Worm (Caenorhabditis elegans): ENCODE measurements around the gene trr-1.

Gene trr-1

DNA sequence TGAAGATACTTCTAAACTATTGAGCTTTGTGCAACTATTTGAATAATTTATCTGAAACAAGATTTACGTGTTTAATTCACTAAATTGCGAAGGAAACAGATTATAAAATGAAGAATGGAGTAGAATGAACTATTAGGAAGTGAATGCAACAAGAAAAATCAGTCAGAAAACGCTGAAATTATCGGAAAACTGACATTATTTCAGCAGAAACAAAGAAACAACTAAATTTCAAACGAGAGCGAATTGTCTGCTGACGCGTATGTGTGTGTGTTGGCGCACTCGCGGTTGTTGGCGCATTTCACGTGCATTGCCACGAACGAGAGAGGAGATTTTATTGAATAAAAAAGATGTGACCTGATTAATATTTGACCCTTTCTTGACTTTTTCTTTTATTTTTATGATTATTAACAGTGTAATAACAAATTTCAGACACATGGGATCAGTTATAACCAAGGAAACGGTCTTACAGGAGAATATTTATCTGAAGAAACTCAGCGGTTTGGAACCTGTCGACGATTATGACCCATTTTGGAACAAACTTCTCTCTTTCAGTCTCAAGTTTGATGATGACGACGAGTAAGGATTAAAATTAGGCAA is at the start of gene trr-1, which contains the start of gene C47D12.2:
Gene trr-1 (minus strand): TSS at position 51 of the 597 bp plus-strand sequence.
Gene C47D12.2 (plus strand): TSS at position 430 of the 597 bp plus-strand sequence.
- TF ChIP-seq pha-4 (tag; optimal IDR thresholded peaks at IDR 0.05) = peak; percentile 49
- TF ChIP-seq unc-120 (tag; optimal IDR thresholded peaks at IDR 0.05; ENCODE audit: poor library complexity, severe bottlenecking) = no peak
- no peak for TF ChIP-seq elt-3 (tag; optimal IDR thresholded peaks at IDR 0.05)
- no peak for TF ChIP-seq blmp-1 (tag; optimal IDR thresholded peaks at IDR 0.05)
- TF ChIP-seq ceh-83 (GFP tag; optimal IDR thresholded peaks at IDR 0.05) = no peak
- no peak for TF ChIP-seq cnd-1 (tag; optimal IDR thresholded peaks at IDR 0.05)
- no peak for TF ChIP-seq nhr-12 (tag; optimal IDR thresholded peaks at IDR 0.05)
- no peak for TF ChIP-seq bed-3 (GFP tag; optimal IDR thresholded peaks at IDR 0.05)
- TF ChIP-seq sem-2 (GFP tag; optimal IDR thresholded peaks at IDR 0.05) = no peak
- TF ChIP-seq ces-1 (GFP tag; optimal IDR thresholded peaks at IDR 0.05) = no peak
- TF ChIP-seq sptf-1 (tag; optimal IDR thresholded peaks at IDR 0.05) = no peak
- TF ChIP-seq mls-2 (tag; optimal IDR thresholded peaks at IDR 0.05) = no peak
- no peak for TF ChIP-seq flh-1 (GFP tag; optimal IDR thresholded peaks at IDR 0.05)
- peak; percentile 72 for TF ChIP-seq lin-13 (tag; optimal IDR thresholded peaks at IDR 0.05)
- TF ChIP-seq drap-1 (GFP tag; optimal IDR thresholded peaks at IDR 0.05) = no peak
- no peak for TF ChIP-seq unc-39 (tag; optimal IDR thresholded peaks at IDR 0.05)

- peak; percentile 85 for TF ChIP-seq ces-1 (GFP tag; optimal IDR thresholded peaks at IDR 0.05)
- peak; percentile 74 for TF ChIP-seq hlh-1 (tag; optimal IDR thresholded peaks at IDR 0.05)
- TF ChIP-seq unc-120 (tag; optimal IDR thresholded peaks at IDR 0.05; ENCODE audit: poor library complexity, severe bottlenecking) = peak; percentile 25
- no peak for TF ChIP-seq blmp-1 (tag; optimal IDR thresholded peaks at IDR 0.05)
Measured at ce11 chrII:11724362-11724761, 48.6 kb upstream of the trr-1 start.

DNA sequence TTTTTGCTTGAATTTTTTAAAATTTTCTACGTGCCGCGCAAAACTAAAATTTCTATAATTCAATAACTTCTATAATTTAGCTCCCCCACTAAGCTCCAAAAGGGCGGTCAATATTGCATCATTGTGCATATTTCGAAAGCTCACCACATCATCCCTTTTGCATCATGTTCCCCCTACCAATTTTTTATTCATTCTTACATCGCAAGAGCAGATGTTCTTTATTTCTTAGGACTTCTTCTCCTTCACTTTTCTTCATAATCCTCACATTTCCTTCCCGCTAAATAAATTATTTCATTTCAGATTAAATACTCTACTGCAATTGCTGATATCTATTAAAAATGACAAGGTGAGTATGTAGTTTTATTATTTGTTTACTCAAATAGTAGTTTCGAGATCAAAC is 48.2 kb upstream of the trr-1 start, which contains the start of gene ldh-1:
Gene ldh-1 (plus strand): TSS at position 301 of the 400 bp plus-strand sequence.
- no peak for TF ChIP-seq lin-13 (tag; optimal IDR thresholded peaks at IDR 0.05)
- no peak for TF ChIP-seq sem-2 (GFP tag; optimal IDR thresholded peaks at IDR 0.05)
- TF ChIP-seq cnd-1 (tag; optimal IDR thresholded peaks at IDR 0.05) = no peak
- TF ChIP-seq unc-120 (tag; optimal IDR thresholded peaks at IDR 0.05; ENCODE audit: poor library complexity, severe bottlenecking) = no peak
- TF ChIP-seq nhr-2 (tag; optimal IDR thresholded peaks at IDR 0.05) = no peak
- peak; percentile 37 for TF ChIP-seq ces-1 (GFP tag; optimal IDR thresholded peaks at IDR 0.05)
- no peak for TF ChIP-seq elt-1 (tag; optimal IDR thresholded peaks at IDR 0.05; ENCODE audit: borderline replicate concordance, insufficient read depth)

ce11 chrII:11722164-11722563 is 46.4 kb upstream of the trr-1 start:
- no peak for TF ChIP-seq unc-62 (GFP tag; optimal IDR thresholded peaks at IDR 0.05)
- TF ChIP-seq unc-39 (tag; optimal IDR thresholded peaks at IDR 0.05) = no peak
- no peak for TF ChIP-seq flh-1 (GFP tag; optimal IDR thresholded peaks at IDR 0.05)
- TF ChIP-seq mls-2 (tag; optimal IDR thresholded peaks at IDR 0.05) = no peak
- TF ChIP-seq zip-8 (tag; optimal IDR thresholded peaks at IDR 0.05) = no peak
- no peak for TF ChIP-seq ham-2 (GFP tag; optimal IDR thresholded peaks at IDR 0.05)
- TF ChIP-seq elt-1 (tag; optimal IDR thresholded peaks at IDR 0.05; ENCODE audit: borderline replicate concordance, insufficient read depth) = no peak
- TF ChIP-seq lin-32 (GFP tag; optimal IDR thresholded peaks at IDR 0.05) = no peak
- TF ChIP-seq drap-1 (GFP tag; optimal IDR thresholded peaks at IDR 0.05) = no peak
- no peak for TF ChIP-seq nhr-12 (tag; optimal IDR thresholded peaks at IDR 0.05)
- TF ChIP-seq sem-2 (GFP tag; optimal IDR thresholded peaks at IDR 0.05) = no peak
- no peak for TF ChIP-seq tbx-8 (GFP tag; optimal IDR thresholded peaks at IDR 0.05)
- no peak for TF ChIP-seq elt-3 (tag; optimal IDR thresholded peaks at IDR 0.05)
- TF ChIP-seq ces-1 (GFP tag; optimal IDR thresholded peaks at IDR 0.05) = no peak
- no peak for TF ChIP-seq bed-3 (GFP tag; optimal IDR thresholded peaks at IDR 0.05)
- TF ChIP-seq snpc-4 (tag; optimal IDR thresholded peaks at IDR 0.05) = no peak
- TF ChIP-seq hlh-1 (tag; optimal IDR thresholded peaks at IDR 0.05) = no peak
- TF ChIP-seq pha-4 (tag; optimal IDR thresholded peaks at IDR 0.05) = no peak
- TF ChIP-seq cnd-1 (tag; optimal IDR thresholded peaks at IDR 0.05) = no peak

DNA sequence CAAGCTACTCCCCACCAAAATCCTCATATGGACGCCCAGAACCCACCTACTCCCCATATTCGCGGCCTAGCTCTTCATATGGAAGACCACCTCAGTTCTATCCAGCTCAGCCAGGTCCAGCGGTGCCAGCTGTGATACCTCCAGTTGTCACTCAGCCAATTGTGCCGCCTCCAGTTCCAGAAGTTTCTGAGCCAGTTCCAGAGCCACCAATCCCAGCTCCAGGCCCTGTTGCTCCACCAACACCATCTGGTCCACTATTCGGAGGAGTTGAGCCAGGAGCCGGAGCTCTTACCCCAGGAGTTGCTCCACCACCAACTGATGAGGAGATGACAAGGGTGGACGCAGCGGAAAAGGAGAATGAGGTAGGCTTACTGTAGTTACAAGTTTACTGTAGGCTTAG is 45.9 kb upstream of the trr-1 start:
- TF ChIP-seq pha-4 (tag; optimal IDR thresholded peaks at IDR 0.05) (no peak), flh-1 (GFP tag; optimal IDR thresholded peaks at IDR 0.05) (no peak), elt-1 (tag; optimal IDR thresholded peaks at IDR 0.05; ENCODE audit: borderline replicate concordance, insufficient read depth) (no peak), hlh-1 (tag; optimal IDR thresholded peaks at IDR 0.05) (no peak), unc-62 (GFP tag; optimal IDR thresholded peaks at IDR 0.05) (no peak), blmp-1 (tag; optimal IDR thresholded peaks at IDR 0.05) (no peak), unc-39 (tag; optimal IDR thresholded peaks at IDR 0.05) (no peak), lin-13 (tag; optimal IDR thresholded peaks at IDR 0.05) (no peak), M03D4.4 (tag; optimal IDR thresholded peaks at IDR 0.05) (no peak), mab-5 (tag; optimal IDR thresholded peaks at IDR 0.05) (no peak), ces-1 (GFP tag; optimal IDR thresholded peaks at IDR 0.05) (no peak), cnd-1 (tag; optimal IDR thresholded peaks at IDR 0.05) (no peak), snpc-4 (tag; optimal IDR thresholded peaks at IDR 0.05) (no peak), tbx-8 (GFP tag; optimal IDR thresholded peaks at IDR 0.05) (no peak), ceh-83 (GFP tag; optimal IDR thresholded peaks at IDR 0.05) (no peak), drap-1 (GFP tag; optimal IDR thresholded peaks at IDR 0.05) (no peak), nhr-28 (tag; optimal IDR thresholded peaks at IDR 0.05) (no peak), nhr-2 (tag; optimal IDR thresholded peaks at IDR 0.05) (no peak), mep-1 (tag; optimal IDR thresholded peaks at IDR 0.05) (no peak), zip-8 (tag; optimal IDR thresholded peaks at IDR 0.05) (no peak)

Data from whole organism, mixed stage, embryonic.